Fruit fly (Drosophila melanogaster) whole organism, embryonic: ENCODE measurements around the gene CG33127.

Experiments
- Aef1 ChIP-seq: fragments of 200-800 bp; sonication (Bioruptor generic); IDR thresholded peaks from 3 replicates; pipeline ENCODE4 v1.3.6; 2022; ENCODE audit warnings: missing biosample characterization, missing genetic modification characterization
- Atf-2 ChIP-seq: fragments of 200-800 bp; sonication (Bioruptor generic); optimal IDR thresholded peaks from 2 replicates; lab custom pipeline; 2016; ENCODE audit warnings: missing biosample characterization, missing genetic modification characterization
- Bgb ChIP-seq: fragments of 200-800 bp; sonication (Bioruptor generic); IDR thresholded peaks from 2 replicates; pipeline ENCODE4 v1.3.6; 2022; ENCODE audit warnings: missing biosample characterization, missing genetic modification characterization; ENCODE audit not compliant: partially characterized antibody
- CG10147 ChIP-seq: fragments of 200-800 bp; sonication (Bioruptor generic); optimal IDR thresholded peaks from 2 replicates; lab custom pipeline; 2019; ENCODE audit warnings: missing biosample characterization, mild to moderate bottlenecking, missing genetic modification characterization, moderate library complexity
- CG12769 ChIP-seq: fragments of 200-800 bp; sonication (Bioruptor generic); optimal IDR thresholded peaks from 2 replicates; lab custom pipeline; 2019; ENCODE audit warnings: missing biosample characterization, mild to moderate bottlenecking, missing genetic modification characterization, moderate library complexity
- CG15514 ChIP-seq: fragments of 200-800 bp; sonication (Bioruptor generic); optimal IDR thresholded peaks from 3 replicates; lab custom pipeline; 2017; ENCODE audit warnings: missing biosample characterization, missing genetic modification characterization, mild to moderate bottlenecking, moderate library complexity, missing genetic modification reagents
- CG17612 ChIP-seq: fragments of 200-800 bp; sonication (Bioruptor generic); IDR thresholded peaks from 2 replicates; pipeline ENCODE4 v1.3.6; 2022; ENCODE audit warnings: missing biosample characterization, missing genetic modification characterization
- CG2199 ChIP-seq: fragments of 200-800 bp; sonication (Bioruptor generic); IDR thresholded peaks from 3 replicates; pipeline ENCODE4 v1.3.6; 2022; ENCODE audit warnings: missing biosample characterization, missing genetic modification characterization
- CG34224 ChIP-seq: fragments of 200-800 bp; sonication (Bioruptor generic); IDR thresholded peaks from 3 replicates; pipeline ENCODE4 v1.3.6; 2022; ENCODE audit warnings: missing biosample characterization, missing genetic modification characterization; ENCODE audit not compliant: partially characterized antibody
- CG34376 ChIP-seq: fragments of 200-800 bp; sonication (Bioruptor generic); optimal IDR thresholded peaks from 2 replicates; lab custom pipeline; 2018; ENCODE audit warnings: missing biosample characterization, mild to moderate bottlenecking, missing genetic modification characterization
- CG4707 ChIP-seq: fragments of 200-800 bp; sonication (Bioruptor generic); optimal IDR thresholded peaks from 2 replicates; lab custom pipeline; 2018; ENCODE audit warnings: missing biosample characterization, mild to moderate bottlenecking, missing genetic modification characterization, moderate library complexity
- CG8290 ChIP-seq, 3 experiments: fragments of 200-800 bp; sonication (Bioruptor generic); optimal IDR thresholded peaks; 2 replicates each; lab custom pipeline; 2016 to 2019; ENCODE audit warnings: missing biosample characterization in 3 of 3, missing genetic modification characterization in 3 of 3, mild to moderate bottlenecking in 2 of 3, moderate library complexity in 1 of 3
- CG8765 ChIP-seq: fragments of 200-800 bp; sonication (Bioruptor generic); IDR thresholded peaks from 2 replicates; pipeline ENCODE4 v1.3.6; 2022; ENCODE audit warnings: missing biosample characterization, missing genetic modification characterization
- Dbx ChIP-seq: fragments of 200-800 bp; sonication (Bioruptor generic); IDR thresholded peaks from 3 replicates; pipeline ENCODE4 v1.3.6; 2022; ENCODE audit warnings: missing biosample characterization, missing genetic modification characterization
- Deaf1 ChIP-seq: fragments of 200-800 bp; optimal IDR thresholded peaks from 3 replicates; lab custom pipeline; 2019; ENCODE audit warnings: missing biosample characterization, mild to moderate bottlenecking, missing genetic modification characterization, moderate library complexity
- Dll ChIP-seq: fragments of 200-800 bp; sonication (Bioruptor generic); IDR thresholded peaks from 4 replicates; pipeline ENCODE4 v1.3.6; 2022; ENCODE audit warnings: missing biosample characterization, missing genetic modification characterization; ENCODE audit not compliant: partially characterized antibody
- ERR ChIP-seq: fragments of 200-800 bp; sonication (Bioruptor generic); optimal IDR thresholded peaks from 2 replicates; lab custom pipeline; 2016; ENCODE audit warnings: missing biosample characterization, missing genetic modification characterization
- H15 ChIP-seq: fragments of 200-800 bp; sonication (Bioruptor generic); IDR thresholded peaks from 3 replicates; pipeline ENCODE4 v1.3.6; 2022; ENCODE audit warnings: missing biosample characterization, missing genetic modification characterization
- Jarid2 ChIP-seq: fragments of 200-800 bp; sonication (Bioruptor generic); optimal IDR thresholded peaks from 3 replicates; lab custom pipeline; 2017; ENCODE audit warnings: mild to moderate bottlenecking, missing biosample characterization, missing genetic modification reagents, missing genetic modification characterization
- Lhr ChIP-seq: fragments of 200-800 bp; sonication (Bioruptor generic); optimal IDR thresholded peaks from 3 replicates; lab custom pipeline; 2017; ENCODE audit warnings: mild to moderate bottlenecking, missing biosample characterization, missing genetic modification reagents, missing genetic modification characterization
- Med ChIP-seq: fragments of 200-800 bp; sonication (Bioruptor generic); peaks from one replicate; lab custom pipeline; 2016; ENCODE audit warnings: missing biosample characterization, missing genetic modification characterization, mild to moderate bottlenecking, inconsistent platforms, moderate library complexity
- NC2β ChIP-seq: fragments of 200-800 bp; sonication (Bioruptor generic); optimal IDR thresholded peaks from 2 replicates; lab custom pipeline; 2016; ENCODE audit warnings: missing biosample characterization, missing genetic modification characterization
- NFAT ChIP-seq: fragments of 200-800 bp; sonication (Bioruptor generic); IDR thresholded peaks from 2 replicates; pipeline ENCODE4 v1.3.6; 2022; ENCODE audit warnings: missing biosample characterization, missing genetic modification characterization
- chinmo ChIP-seq: fragments of 200-800 bp; sonication (Bioruptor generic); IDR thresholded peaks from 4 replicates; pipeline ENCODE4 v1.3.6; 2022; ENCODE audit warnings: missing biosample characterization, missing genetic modification characterization; ENCODE audit not compliant: partially characterized antibody
- crol ChIP-seq: fragments of 200-800 bp; sonication (Bioruptor generic); IDR thresholded peaks from 2 replicates; pipeline ENCODE4 v1.3.6; 2022; ENCODE audit warnings: missing biosample characterization, missing genetic modification characterization
- hbn ChIP-seq: fragments of 200-800 bp; sonication (Bioruptor generic); IDR thresholded peaks from 2 replicates; pipeline ENCODE4 v1.3.6; 2022; ENCODE audit warnings: missing biosample characterization, missing genetic modification characterization; ENCODE audit not compliant: partially characterized antibody
- lola ChIP-seq, 3 experiments: fragments of >200 bp in 2 of 3; fragments of 200-800 bp in 1 of 3; sonication (Bioruptor generic) in 1 of 3; optimal IDR thresholded peaks; 2 replicates each; lab custom pipeline; 2017 to 2019; ENCODE audit warnings: missing biosample characterization in 3 of 3, missing genetic modification characterization in 3 of 3, mild to moderate bottlenecking in 1 of 3, moderate library complexity in 1 of 3
- mirr ChIP-seq: fragments of 200-800 bp; sonication (Bioruptor generic); optimal IDR thresholded peaks from 3 replicates; lab custom pipeline; 2018; ENCODE audit warnings: missing biosample characterization, mild to moderate bottlenecking, missing genetic modification characterization
- pb ChIP-seq: fragments of 200-800 bp; sonication (Bioruptor generic); optimal IDR thresholded peaks from 3 replicates; lab custom pipeline; 2016; ENCODE audit warnings: missing biosample characterization, missing genetic modification characterization
- prd ChIP-seq, 3 experiments: fragments of >200 bp in 2 of 3; fragments of 200-800 bp in 1 of 3; sonication (Bioruptor generic) in 1 of 3; optimal IDR thresholded peaks in 2 of 3; IDR thresholded peaks in 1 of 3; 2 replicates in 2 of 3; 3 replicates in 1 of 3; pipeline versions ENCODE4 v1.3.6 to Lab custom; 2017 to 2022; ENCODE audit warnings: missing biosample characterization in 1 of 3, missing genetic modification characterization in 1 of 3
- sens ChIP-seq: fragments of 200-800 bp; sonication (Bioruptor generic); peaks from one replicate; lab custom pipeline; 2016; ENCODE audit warnings: missing biosample characterization, missing genetic modification characterization
- shn ChIP-seq: fragments of 200-800 bp; sonication (Bioruptor generic); optimal IDR thresholded peaks from 3 replicates; lab custom pipeline; 2016; ENCODE audit warnings: missing biosample characterization, missing genetic modification characterization
- sisA ChIP-seq: fragments of 200-800 bp; sonication (Bioruptor generic); IDR thresholded peaks from 2 replicates; pipeline ENCODE4 v1.3.6; 2022; ENCODE audit warnings: missing biosample characterization, missing genetic modification characterization
- sug ChIP-seq: fragments of 200-800 bp; optimal IDR thresholded peaks from 2 replicates; lab custom pipeline; 2019; ENCODE audit warnings: missing biosample characterization, mild to moderate bottlenecking, missing genetic modification characterization, moderate library complexity
- tio ChIP-seq: fragments of 200-800 bp; sonication (Bioruptor generic); optimal IDR thresholded peaks from 2 replicates; lab custom pipeline; 2017; ENCODE audit warnings: missing biosample characterization, missing genetic modification characterization, inconsistent platforms
- usp ChIP-seq: fragments of >200 bp; optimal IDR thresholded peaks from 2 replicates; lab custom pipeline; 2017; ENCODE audit warnings: missing biosample characterization, missing genetic modification characterization
- zen2 ChIP-seq: fragments of 200-800 bp; sonication (Bioruptor generic); IDR thresholded peaks from 3 replicates; pipeline ENCODE4 v1.3.6; 2022; ENCODE audit warnings: missing biosample characterization, missing genetic modification characterization; ENCODE audit not compliant: partially characterized antibody
- zfh2 ChIP-seq: fragments of 200-800 bp; sonication (Bioruptor generic); optimal IDR thresholded peaks from 2 replicates; lab custom pipeline; 2016; ENCODE audit warnings: missing biosample characterization, missing genetic modification characterization

The CG33127 gene

DNA sequence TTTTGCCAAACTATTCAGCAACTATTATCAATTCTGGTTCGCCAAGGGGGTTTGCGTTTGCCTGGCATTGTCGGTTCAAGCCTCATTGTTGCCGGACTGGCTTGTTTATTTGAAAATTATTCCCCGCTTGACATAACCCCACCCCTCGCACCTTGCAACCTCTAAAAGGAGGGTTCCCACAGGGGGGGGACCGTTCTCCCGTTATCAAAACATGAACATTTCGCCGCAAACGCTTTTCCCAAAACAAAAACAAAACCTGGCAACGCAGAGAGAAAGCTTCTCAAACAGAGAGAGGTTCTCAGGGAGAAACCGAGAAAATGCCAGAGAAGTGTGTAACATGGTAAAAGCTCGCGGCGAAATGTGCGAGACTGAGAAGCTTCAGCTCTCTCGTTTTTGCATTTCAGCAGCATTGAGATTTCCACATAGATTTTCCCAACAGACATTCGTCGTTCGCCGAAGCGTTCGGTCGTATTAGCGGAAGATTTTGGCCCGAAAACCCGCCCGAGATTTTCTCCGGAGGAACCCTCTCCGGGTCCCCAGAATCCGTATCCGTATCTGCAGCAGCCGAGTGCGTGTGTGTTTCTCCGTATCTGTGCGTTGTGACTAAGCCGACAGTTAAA lies 12.0 kb upstream of the CG33127 start (continued):
- TF ChIP-seq CG17612 (GFP tag; lab: Robert Waterston, UW) (no peak), zen2 (GFP tag; lab: Robert Waterston, UW) (0 out of 3 replicates have a peak, but pooled peaks have one; percentile 26), usp (no peak), crol (GFP tag; lab: Robert Waterston, UW) (peak; percentile 91), shn (GFP tag; lab: Kevin White, UChicago) (no peak), hbn (GFP tag; lab: Robert Waterston, UW) (0 out of 2 replicates have a peak, but pooled peaks have one; percentile 23), NC2β (GFP tag; lab: Kevin White, UChicago) (no peak), zfh2 (GFP tag; lab: Kevin White, UChicago) (peak; percentile 3), Bgb (GFP tag; lab: Robert Waterston, UW) (0 out of 2 replicates have a peak, but pooled peaks have one; percentile 26), Med (GFP tag; lab: Kevin White, UChicago) (peak; percentile 46), CG10147 (no peak), tio (GFP tag; lab: Kevin White, UChicago) (no peak), Aef1 (GFP tag; lab: Robert Waterston, UW) (peak; percentile 42; the same call in 1 of the 3 replicates), Lhr (GFP tag; lab: Kevin White, UChicago) (no peak), CG2199 (no peak), chinmo (peak; percentile 64; the same call in 1 of the 4 replicates), sisA (GFP tag; lab: Robert Waterston, UW) (no peak), sug (tag; lab: Kevin White, UChicago) (peak; percentile 80), Deaf1 (tag; lab: Kevin White, UChicago) (peak; percentile 86), CG15514 (GFP tag; lab: Kevin White, UChicago) (peak; percentile 22), prd (optimal IDR thresholded peaks at IDR 0.05; lab: Kevin White, UChicago) (no peak), prd (GFP tag; IDR thresholded peaks at IDR 0.05; lab: Robert Waterston, UW) (no peak), Atf-2 (GFP tag; lab: Kevin White, UChicago) (no peak), CG34224 (GFP tag; lab: Robert Waterston, UW) (peak; percentile 60; the same call in 2 of the 3 replicates), H15 (no peak), Dbx (GFP tag; lab: Robert Waterston, UW) (0 out of 3 replicates have a peak, but pooled peaks have one; percentile 37), NFAT (GFP tag; lab: Robert Waterston, UW) (peak; percentile 5; the same call in 1 of the 2 replicates), CG12769 (peak; percentile 68), Dll (GFP tag; lab: Robert Waterston, UW) (no peak), CG8290 (GFP tag; optimal IDR thresholded peaks at IDR 0.05; lab: Kevin White, UChicago) (no peak), CG8290 (tag; optimal IDR thresholded peaks at IDR 0.05; lab: Kevin White, UChicago) (peak in 1 of 2 experiments; percentile 8), CG34376 (GFP tag; lab: Kevin White, UChicago) (peak; percentile 39), Jarid2 (GFP tag; lab: Kevin White, UChicago) (peak; percentile 71)

DNA sequence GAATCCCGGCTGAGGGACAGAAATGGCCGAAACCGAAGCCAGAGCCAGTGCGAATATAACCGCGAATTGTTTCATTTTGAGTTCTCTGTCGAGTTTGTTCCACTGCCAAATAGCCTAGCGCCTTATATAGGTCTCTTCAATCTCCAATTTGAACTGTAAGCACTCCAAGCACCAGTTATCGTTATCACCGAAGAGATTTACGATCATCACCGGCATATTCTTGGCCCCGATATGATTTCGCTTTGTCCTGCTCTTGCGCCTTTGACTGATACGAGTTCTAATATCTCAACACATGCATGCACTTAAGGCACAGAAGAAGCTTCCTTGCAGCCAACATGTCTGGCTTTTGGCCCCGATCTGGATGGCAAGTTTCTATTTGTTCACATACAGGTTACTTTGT lies 2.7 kb upstream of the CG33127 start, which contains the start of gene CG11912:
TSS of gene CG11912 (minus strand) at position 101 of the 400 bp plus-strand sequence.
- TF ChIP-seq CG2199 (no peak), ERR (no peak), pb (no peak), mirr (GFP tag; lab: Kevin White, UChicago) (no peak), CG8765 (GFP tag; lab: Robert Waterston, UW) (no peak), CG4707 (GFP tag; lab: Kevin White, UChicago) (no peak), lola (GFP tag; optimal IDR thresholded peaks at IDR 0.05; lab: Kevin White, UChicago) (no peak), sens (peak; percentile 30)
